Worm (Caenorhabditis elegans) whole organism, midembryonic: Measurements from ENCODE around the gene F56F11.1.

Source experiments
- T22C8.4 ChIP-seq: fragments of 200-800 bp; sonication (Bioruptor generic); IDR thresholded peaks from 2 replicates; pipeline ENCODE4 v1.3.6; 2022; ENCODE audit warnings: missing genetic modification characterization, missing compliant biosample characterization
- cog-1 ChIP-seq: sonication (generic microtip); optimal IDR thresholded peaks from 2 replicates; lab custom pipeline; 2016; ENCODE audit warnings: missing genetic modification characterization, missing compliant biosample characterization
- flt-1 ChIP-seq: fragments of 200-800 bp; sonication (Bioruptor generic); IDR thresholded peaks from 2 replicates; pipeline ENCODE4 v1.3.6; 2022; ENCODE audit warnings: missing genetic modification characterization, missing compliant biosample characterization
- klf-2 ChIP-seq: fragments of 200-800 bp; sonication (Bioruptor generic); conservative IDR thresholded peaks from 2 replicates; pipeline ENCODE4 v1.3.6; 2022; ENCODE audit warnings: missing genetic modification reagents, missing genetic modification characterization, missing compliant biosample characterization
- med-1 ChIP-seq: sonication (generic microtip); optimal IDR thresholded peaks from 2 replicates; lab custom pipeline; 2017; ENCODE audit warnings: missing genetic modification characterization, mild to moderate bottlenecking, missing compliant biosample characterization, antibody characterized with exemption, missing genetic modification reagents; ENCODE audit not compliant: insufficient read depth
- ref-1 ChIP-seq: fragments of 200-800 bp; sonication (Bioruptor generic); conservative IDR thresholded peaks from 2 replicates; pipeline ENCODE4 v1.3.6; 2022; ENCODE audit warnings: missing genetic modification reagents, missing genetic modification characterization, missing compliant biosample characterization
- tab-1 ChIP-seq: fragments of 200-800 bp; sonication (Bioruptor generic); IDR thresholded peaks from 2 replicates; pipeline ENCODE4 v1.3.6; 2022; ENCODE audit warnings: missing genetic modification characterization, missing compliant biosample characterization
- ztf-23 ChIP-seq: fragments of 200-800 bp; sonication (Bioruptor generic); IDR thresholded peaks from 2 replicates; pipeline ENCODE4 v1.3.6; 2022; ENCODE audit warnings: missing genetic modification reagents, missing genetic modification characterization, missing compliant biosample characterization
- ztf-29 ChIP-seq: fragments of 200-800 bp; sonication (Bioruptor generic); IDR thresholded peaks from 2 replicates; pipeline ENCODE4 v1.3.6; 2022; ENCODE audit warnings: missing genetic modification reagents, missing genetic modification characterization, missing compliant biosample characterization

DNA sequence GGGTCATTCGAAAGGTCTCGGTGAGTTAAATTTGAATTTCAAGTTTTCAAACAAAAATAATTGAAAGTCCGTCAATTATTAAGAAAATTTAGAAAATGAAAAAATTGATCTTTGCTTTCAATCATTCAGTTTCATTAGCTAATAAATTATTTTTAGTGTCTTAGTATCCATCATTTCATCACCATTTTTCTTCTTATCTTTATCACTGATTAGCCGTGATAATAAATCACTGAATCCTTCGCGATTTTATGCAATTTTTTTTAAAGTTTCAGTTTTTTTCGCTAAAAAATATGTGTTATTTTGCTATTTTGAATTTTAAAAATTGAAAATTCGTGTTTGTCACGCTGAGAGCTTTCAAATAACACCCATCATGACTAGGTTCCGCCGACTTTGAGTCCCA lies 22.5 kb upstream of the F56F11.1 start:
- TF ChIP-seq ztf-23 (no peak), ref-1 (GFP tag; lab: Robert Waterston, UW) (no peak), ztf-29 (GFP tag; lab: Robert Waterston, UW) (no peak), klf-2 (GFP tag; lab: Robert Waterston, UW) (no peak), T22C8.4 (GFP tag; lab: Robert Waterston, UW) (no peak), flt-1 (GFP tag; lab: Robert Waterston, UW) (no peak), tab-1 (GFP tag; lab: Robert Waterston, UW) (no peak), med-1 (GFP tag; lab: Kevin White, UChicago) (no peak), cog-1 (tag; lab: Kevin White, UChicago) (no peak)
